Fruit fly (Drosophila melanogaster) whole organism, adult: Measurements from ENCODE around the gene CG34138.

Experiments used
- CG11617 ChIP-seq: fragments of 200-800 bp; sonication (Bioruptor generic); optimal IDR thresholded peaks from 2 replicates; lab custom pipeline; 2017; ENCODE audit warnings: mild to moderate bottlenecking, missing biosample characterization, missing genetic modification reagents, missing genetic modification characterization
- CG12768 ChIP-seq: fragments of 200-800 bp; sonication (Bioruptor generic); optimal IDR thresholded peaks from 2 replicates; lab custom pipeline; 2017; ENCODE audit warnings: missing biosample characterization, missing genetic modification characterization, mild to moderate bottlenecking, moderate library complexity, missing genetic modification reagents
- CG14711 ChIP-seq: fragments of 200-800 bp; sonication (Bioruptor generic); optimal IDR thresholded peaks from 2 replicates; lab custom pipeline; 2018; ENCODE audit warnings: missing biosample characterization, mild to moderate bottlenecking, missing genetic modification characterization, moderate library complexity
- CG33017 ChIP-seq: fragments of 200-800 bp; sonication (Bioruptor generic); optimal IDR thresholded peaks from 2 replicates; lab custom pipeline; 2018; ENCODE audit warnings: missing biosample characterization, mild to moderate bottlenecking, missing genetic modification characterization, moderate library complexity
- CG5204 ChIP-seq: fragments of 200-800 bp; sonication (Bioruptor generic); optimal IDR thresholded peaks from 2 replicates; lab custom pipeline; 2016; ENCODE audit warnings: missing biosample characterization, missing genetic modification characterization
- CG7045 ChIP-seq: fragments of 200-800 bp; sonication (Bioruptor generic); optimal IDR thresholded peaks from 2 replicates; lab custom pipeline; 2017; ENCODE audit warnings: missing biosample characterization, mild to moderate bottlenecking, missing genetic modification characterization
- CG7101 ChIP-seq: fragments of 200-800 bp; sonication (Bioruptor generic); optimal IDR thresholded peaks from 2 replicates; lab custom pipeline; 2018; ENCODE audit warnings: missing biosample characterization, mild to moderate bottlenecking, missing genetic modification characterization, moderate library complexity
- Clk ChIP-seq: fragments of 200-800 bp; sonication (Bioruptor generic); optimal IDR thresholded peaks from 2 replicates; lab custom pipeline; 2017; ENCODE audit warnings: missing biosample characterization, missing genetic modification characterization
- Hr96 ChIP-seq: fragments of 200-800 bp; sonication (Bioruptor generic); optimal IDR thresholded peaks from 2 replicates; lab custom pipeline; 2016; ENCODE audit warnings: missing biosample characterization, missing genetic modification characterization
- cnc ChIP-seq, 2 experiments: fragments of >200 bp; optimal IDR thresholded peaks; 2 replicates each; lab custom pipeline; 2017
- kay ChIP-seq: fragments of 200-800 bp; sonication (Bioruptor generic); peaks from one replicate; lab custom pipeline; 2016; ENCODE audit warnings: missing biosample characterization, missing genetic modification characterization, borderline replicate concordance
- ovo ChIP-seq: fragments of 200-800 bp; sonication (Bioruptor generic); optimal IDR thresholded peaks from 2 replicates; lab custom pipeline; 2016; ENCODE audit warnings: missing biosample characterization, missing genetic modification characterization
- pad ChIP-seq: fragments of 200-800 bp; sonication (Bioruptor generic); optimal IDR thresholded peaks from 3 replicates; lab custom pipeline; 2017; ENCODE audit warnings: missing biosample characterization, missing genetic modification characterization, mild to moderate bottlenecking, moderate library complexity, missing genetic modification reagents
- toe ChIP-seq: fragments of 200-800 bp; sonication (Bioruptor generic); optimal IDR thresholded peaks from 2 replicates; lab custom pipeline; 2016; ENCODE audit warnings: missing biosample characterization, missing genetic modification characterization

DNA sequence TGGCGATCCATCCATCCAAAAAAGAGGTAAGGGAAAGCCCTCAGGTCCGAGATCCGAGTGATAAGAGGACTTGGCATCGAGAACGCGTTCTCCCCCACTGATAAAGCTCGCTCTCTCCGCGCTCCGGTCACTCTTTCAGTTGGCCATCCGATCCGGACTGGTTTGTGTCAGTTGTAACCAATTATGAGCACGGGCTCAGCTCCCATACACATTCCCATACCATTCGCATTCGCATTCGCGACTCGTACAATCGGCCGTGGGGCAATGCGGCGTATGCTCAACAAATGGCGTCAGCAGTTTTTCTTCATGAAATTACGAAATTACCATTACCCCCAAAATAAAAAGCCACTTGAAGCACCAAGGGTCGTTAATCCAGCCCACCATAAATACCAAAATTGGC, 10.3 kb upstream of the CG34138 start:
- TF ChIP-seq Hr96 (GFP tag; lab: Kevin White, UChicago) = no peak
- peak; percentile 75 for TF ChIP-seq kay
- no peak for TF ChIP-seq cnc (optimal IDR thresholded peaks at IDR 0.05; lab: Kevin White, UChicago)
- no peak for TF ChIP-seq CG7101 (tag; lab: Kevin White, UChicago)
- TF ChIP-seq CG7045 = no peak
- TF ChIP-seq CG33017 (tag; lab: Kevin White, UChicago) = no peak
- no peak for TF ChIP-seq CG14711 (tag; lab: Kevin White, UChicago)
- TF ChIP-seq CG5204 (GFP tag; lab: Kevin White, UChicago) = no peak
- TF ChIP-seq ovo (GFP tag; lab: Kevin White, UChicago) = no peak
- no peak for TF ChIP-seq Clk (GFP tag; lab: Kevin White, UChicago)
- no peak for TF ChIP-seq pad
- TF ChIP-seq toe = no peak
- TF ChIP-seq CG11617 (GFP tag; lab: Kevin White, UChicago) = no peak
- TF ChIP-seq CG12768 (GFP tag; lab: Kevin White, UChicago) = no peak
